Worm (Caenorhabditis elegans) whole organism, late embryonic: ENCODE data around the gene mars-1.

Experiments used
- C38D4.7 ChIP-seq: fragments of 200-800 bp; sonication (Bioruptor generic); optimal IDR thresholded peaks from 2 replicates; lab custom pipeline; 2018; ENCODE audit warnings: mild to moderate bottlenecking, missing genetic modification characterization, moderate library complexity, missing compliant biosample characterization
- F13H6.1 ChIP-seq: sonication (generic microtip); optimal IDR thresholded peaks from 2 replicates; lab custom pipeline; 2016; ENCODE audit warnings: missing genetic modification characterization, missing compliant biosample characterization
- T23F11.4 ChIP-seq: fragments of 200-800 bp; sonication (Bioruptor generic); optimal IDR thresholded peaks from 2 replicates; lab custom pipeline; 2018; ENCODE audit warnings: mild to moderate bottlenecking, missing genetic modification characterization, missing compliant biosample characterization
- Y22D7AL.16 ChIP-seq: sonication (generic microtip); optimal IDR thresholded peaks from 2 replicates; lab custom pipeline; 2016; ENCODE audit warnings: missing genetic modification characterization, missing compliant biosample characterization
- ahr-1 ChIP-seq: sonication (generic microtip); optimal IDR thresholded peaks from 2 replicates; lab custom pipeline; 2016; ENCODE audit warnings: missing genetic modification characterization, missing compliant biosample characterization
- ama-1 ChIP-seq: fragments of 150-350 bp; optimal IDR thresholded peaks from 2 replicates; lab custom pipeline; 2014
- ceh-14 ChIP-seq: sonication (generic microtip); optimal IDR thresholded peaks from 2 replicates; lab custom pipeline; 2016; ENCODE audit warnings: missing genotype, missing genetic modification characterization, missing compliant biosample characterization
- ceh-19 ChIP-seq: fragments of 200-800 bp; sonication (Bioruptor generic); optimal IDR thresholded peaks from 2 replicates; lab custom pipeline; 2018; ENCODE audit warnings: mild to moderate bottlenecking, missing genetic modification characterization, missing compliant biosample characterization
- ceh-2 ChIP-seq: sonication (generic microtip); optimal IDR thresholded peaks from 2 replicates; lab custom pipeline; 2016; ENCODE audit warnings: missing genotype, missing genetic modification characterization, missing compliant biosample characterization
- ceh-22 ChIP-seq: sonication (generic microtip); optimal IDR thresholded peaks from 2 replicates; lab custom pipeline; 2017; ENCODE audit warnings: missing biosample characterization, missing genetic modification characterization
- ceh-30 ChIP-seq: fragments of 150-350 bp; optimal IDR thresholded peaks from 2 replicates; lab custom pipeline; 2014; ENCODE audit warnings: missing biosample characterization, missing genetic modification characterization
- ceh-45 ChIP-seq: fragments of 200-800 bp; sonication (Bioruptor generic); IDR thresholded peaks from 2 replicates; pipeline ENCODE4 v1.3.6; 2022; ENCODE audit warnings: missing genetic modification reagents, missing genetic modification characterization, missing compliant biosample characterization
- ceh-6 ChIP-seq: fragments of 200-800 bp; sonication (Bioruptor generic); optimal IDR thresholded peaks from 2 replicates; lab custom pipeline; 2018; ENCODE audit warnings: mild to moderate bottlenecking, missing genetic modification characterization, missing compliant biosample characterization
- ceh-9 ChIP-seq: sonication (generic microtip); optimal IDR thresholded peaks from 2 replicates; lab custom pipeline; 2016; ENCODE audit warnings: mild to moderate bottlenecking, missing genetic modification characterization, inconsistent platforms, missing compliant biosample characterization
- che-1 ChIP-seq: sonication (generic microtip); optimal IDR thresholded peaks from 2 replicates; lab custom pipeline; 2016; ENCODE audit warnings: mild to moderate bottlenecking, missing genetic modification characterization, missing compliant biosample characterization
- dve-1 ChIP-seq: sonication (generic microtip); optimal IDR thresholded peaks from 2 replicates; lab custom pipeline; 2017; ENCODE audit warnings: antibody characterized with exemption, mild to moderate bottlenecking, missing genetic modification characterization, missing compliant biosample characterization
- eyg-1 ChIP-seq: sonication (generic microtip); optimal IDR thresholded peaks from 2 replicates; lab custom pipeline; 2016; ENCODE audit warnings: missing genotype, missing genetic modification characterization, missing compliant biosample characterization
- fkh-10 ChIP-seq: fragments of 150-350 bp; optimal IDR thresholded peaks from 2 replicates; lab custom pipeline; 2014; ENCODE audit warnings: missing biosample characterization, missing genetic modification reagents, missing genetic modification characterization
- gmeb-2 ChIP-seq: sonication (generic microtip); optimal IDR thresholded peaks from 2 replicates; lab custom pipeline; 2016; ENCODE audit warnings: missing genetic modification characterization, inconsistent platforms, missing compliant biosample characterization
- hlh-13 ChIP-seq: fragments of 200-800 bp; sonication (Bioruptor generic); optimal IDR thresholded peaks from 2 replicates; lab custom pipeline; 2018; ENCODE audit warnings: mild to moderate bottlenecking, missing genetic modification characterization, missing compliant biosample characterization
- hlh-15 ChIP-seq: sonication (generic microtip); optimal IDR thresholded peaks from 2 replicates; lab custom pipeline; 2016; ENCODE audit warnings: missing genetic modification characterization, missing compliant biosample characterization
- hlh-30 ChIP-seq: sonication (generic microtip); optimal IDR thresholded peaks from 2 replicates; lab custom pipeline; 2017; ENCODE audit warnings: antibody characterized with exemption, missing genetic modification characterization, missing compliant biosample characterization; ENCODE audit not compliant: insufficient read depth
- hlh-6 ChIP-seq: sonication (generic microtip); optimal IDR thresholded peaks from 2 replicates; lab custom pipeline; 2016; ENCODE audit warnings: missing genotype, missing genetic modification characterization, missing compliant biosample characterization
- hlh-8 ChIP-seq: sonication (generic microtip); optimal IDR thresholded peaks from 2 replicates; lab custom pipeline; 2016; ENCODE audit warnings: missing genotype, missing genetic modification characterization, missing compliant biosample characterization
- madf-2 ChIP-seq: sonication (generic microtip); optimal IDR thresholded peaks from 2 replicates; lab custom pipeline; 2017; ENCODE audit warnings: missing genetic modification characterization, missing compliant biosample characterization
- mec-3 ChIP-seq: sonication (generic microtip); optimal IDR thresholded peaks from 2 replicates; lab custom pipeline; 2016; ENCODE audit warnings: borderline replicate concordance, missing genetic modification characterization, missing compliant biosample characterization
- nhr-11 ChIP-seq: fragments of 150-350 bp; optimal IDR thresholded peaks from 2 replicates; lab custom pipeline; 2014; ENCODE audit warnings: missing biosample characterization, missing genetic modification characterization
- npax-4 ChIP-seq: sonication (generic microtip); optimal IDR thresholded peaks from 2 replicates; lab custom pipeline; 2016; ENCODE audit warnings: missing genetic modification characterization, missing compliant biosample characterization
- odd-2 ChIP-seq: sonication (generic microtip); optimal IDR thresholded peaks from 2 replicates; lab custom pipeline; 2017; ENCODE audit warnings: antibody characterized with exemption, mild to moderate bottlenecking, missing genetic modification characterization, missing compliant biosample characterization
- pat-9 ChIP-seq: fragments of 200-800 bp; sonication (Bioruptor generic); optimal IDR thresholded peaks from 2 replicates; lab custom pipeline; 2018; ENCODE audit warnings: mild to moderate bottlenecking, missing genetic modification characterization, moderate library complexity, missing compliant biosample characterization
- pax-1 ChIP-seq: fragments of 150-350 bp; optimal IDR thresholded peaks from 2 replicates; lab custom pipeline; 2014; ENCODE audit warnings: missing biosample characterization, missing genetic modification characterization
- pha-4 ChIP-seq: fragments of 150-350 bp; optimal IDR thresholded peaks from 2 replicates; lab custom pipeline; 2018; ENCODE audit warnings: missing biosample characterization, missing genetic modification reagents, missing genetic modification characterization
- pqm-1 ChIP-seq: sonication (generic microtip); optimal IDR thresholded peaks from 2 replicates; lab custom pipeline; 2016; ENCODE audit warnings: missing genetic modification characterization, missing compliant biosample characterization
- pros-1 ChIP-seq: fragments of 150-350 bp; optimal IDR thresholded peaks from 2 replicates; lab custom pipeline; 2014; ENCODE audit warnings: missing biosample characterization, missing genetic modification reagents, missing genetic modification characterization
- ref-2 ChIP-seq: sonication (generic microtip); optimal IDR thresholded peaks from 2 replicates; lab custom pipeline; 2016; ENCODE audit warnings: missing genetic modification characterization, missing compliant biosample characterization
- sdc-2 ChIP-seq: sonication (generic microtip); optimal IDR thresholded peaks from 2 replicates; lab custom pipeline; 2016; ENCODE audit warnings: missing genotype, missing genetic modification characterization, missing compliant biosample characterization
- sox-2 ChIP-seq: fragments of 200-800 bp; sonication (Bioruptor generic); IDR thresholded peaks from 2 replicates; pipeline ENCODE4 v1.3.6; 2022; ENCODE audit warnings: missing genetic modification reagents, missing genetic modification characterization, missing compliant biosample characterization
- sox-4 ChIP-seq: sonication (generic microtip); optimal IDR thresholded peaks from 2 replicates; lab custom pipeline; 2017; ENCODE audit warnings: mild to moderate bottlenecking, missing genetic modification characterization, inconsistent platforms, missing compliant biosample characterization
- syd-9 ChIP-seq: sonication (generic microtip); optimal IDR thresholded peaks from 2 replicates; lab custom pipeline; 2016; ENCODE audit warnings: mild to moderate bottlenecking, missing genetic modification characterization, moderate library complexity, missing compliant biosample characterization
- tbx-2 ChIP-seq: sonication (generic microtip); optimal IDR thresholded peaks from 2 replicates; lab custom pipeline; 2016; ENCODE audit warnings: missing genetic modification characterization, missing compliant biosample characterization
- tbx-7 ChIP-seq: sonication (generic microtip); optimal IDR thresholded peaks from 2 replicates; lab custom pipeline; 2016; ENCODE audit warnings: missing genotype, missing genetic modification characterization, missing compliant biosample characterization
- unc-3 ChIP-seq, 2 experiments: fragments of 200-800 bp in 1 of 2; sonication (Bioruptor generic) in 1 of 2; sonication (generic microtip) in 1 of 2; conservative IDR thresholded peaks in 1 of 2; optimal IDR thresholded peaks in 1 of 2; 2 replicates each; pipeline versions ENCODE4 v1.3.6 to Lab custom; 2016 to 2022; ENCODE audit warnings: missing compliant biosample characterization in 2 of 2, missing genetic modification characterization in 2 of 2, missing genetic modification reagents in 1 of 2
- unc-42 ChIP-seq: sonication (generic microtip); optimal IDR thresholded peaks from 2 replicates; lab custom pipeline; 2016; ENCODE audit warnings: missing genotype, missing genetic modification characterization, missing compliant biosample characterization
- unc-55 ChIP-seq: sonication (generic microtip); optimal IDR thresholded peaks from 2 replicates; lab custom pipeline; 2017; ENCODE audit warnings: missing biosample characterization, missing genetic modification reagents, missing genetic modification characterization
- unc-86 ChIP-seq: sonication (generic microtip); optimal IDR thresholded peaks from 2 replicates; lab custom pipeline; 2016; ENCODE audit warnings: missing genetic modification characterization, missing compliant biosample characterization

Gene mars-1

ce11 chrIV:11635437-11636408, at the start of gene mars-1 (continued):
- TF ChIP-seq sox-2 (GFP tag; lab: Robert Waterston, UW), result no peak
- no peak for TF ChIP-seq ceh-22
- no peak for TF ChIP-seq ama-1 (lab: Kevin White, UChicago)
- TF ChIP-seq hlh-30 (tag; lab: Kevin White, UChicago), result no peak
- no peak for TF ChIP-seq pha-4 (tag; lab: Kevin White, UChicago)
- TF ChIP-seq F13H6.1 (tag; lab: Kevin White, UChicago), result peak; percentile 72
- TF ChIP-seq ceh-19, result peak; percentile 21
- no peak for TF ChIP-seq pat-9 (tag; lab: Kevin White, UChicago)
- peak; percentile 64 for TF ChIP-seq pqm-1 (tag; lab: Kevin White, UChicago)
- peak; percentile 51 for TF ChIP-seq hlh-8 (tag; lab: Kevin White, UChicago)
- TF ChIP-seq ceh-9 (tag; lab: Kevin White, UChicago), result no peak
- TF ChIP-seq odd-2 (tag; lab: Kevin White, UChicago), result no peak
- TF ChIP-seq tbx-2, result peak; percentile 80
- TF ChIP-seq Y22D7AL.16 (tag; lab: Kevin White, UChicago), result no peak
- no peak for TF ChIP-seq sdc-2 (tag; lab: Kevin White, UChicago)
- TF ChIP-seq pax-1, result no peak
- TF ChIP-seq dve-1, result no peak
- TF ChIP-seq mec-3, result peak; percentile 49

- TF ChIP-seq ceh-22 (no peak), ceh-19 (no peak), fkh-10 (no peak), nhr-11 (tag; lab: Kevin White, UChicago) (no peak), mec-3 (no peak), ceh-45 (GFP tag; lab: Robert Waterston, UW) (no peak), sox-4 (tag; lab: Kevin White, UChicago) (no peak)
Observed at ce11 chrIV:11681905-11682304, 46.6 kb upstream of the mars-1 start, which contains the start of gene ZK792.4. Gene ZK792.4, minus strand, starts transcription at chrIV:11682005.

- TF ChIP-seq ceh-6 (GFP tag; lab: Kevin White, UChicago) (no peak), pros-1 (tag; lab: Kevin White, UChicago) (no peak), hlh-6 (no peak), unc-86 (tag; lab: Kevin White, UChicago) (no peak), ceh-2 (tag; lab: Kevin White, UChicago) (no peak), ceh-14 (tag; lab: Kevin White, UChicago) (no peak), unc-42 (tag; lab: Kevin White, UChicago) (no peak), syd-9 (tag; lab: Kevin White, UChicago) (no peak), odd-2 (tag; lab: Kevin White, UChicago) (no peak), eyg-1 (tag; lab: Kevin White, UChicago) (no peak)
Observed at ce11 chrIV:11676054-11676453, 40.8 kb upstream of the mars-1 start, which contains the start of gene inx-9. Gene inx-9, plus strand, starts transcription at chrIV:11676354.

ce11 chrIV:11673543-11673942, 38.3 kb upstream of the mars-1 start, which contains the start of gene inx-8:
Gene inx-8, plus strand, starts transcription at chrIV:11673843.
- no peak for TF ChIP-seq eyg-1 (tag; lab: Kevin White, UChicago)
- TF ChIP-seq tbx-2, result no peak
- TF ChIP-seq ceh-30 (tag; lab: Kevin White, UChicago), result no peak
- TF ChIP-seq odd-2 (tag; lab: Kevin White, UChicago), result no peak
- no peak for TF ChIP-seq che-1
- no peak for TF ChIP-seq hlh-13 (GFP tag; lab: Kevin White, UChicago)
- no peak for TF ChIP-seq unc-55
- TF ChIP-seq ref-2 (tag; lab: Kevin White, UChicago), result no peak
- no peak for TF ChIP-seq npax-4 (tag; lab: Kevin White, UChicago)
- no peak for TF ChIP-seq hlh-15
- TF ChIP-seq gmeb-2, result no peak
- no peak for TF ChIP-seq sox-4 (tag; lab: Kevin White, UChicago)
- no peak for TF ChIP-seq Y22D7AL.16 (tag; lab: Kevin White, UChicago)
- TF ChIP-seq sox-2 (GFP tag; lab: Robert Waterston, UW), result no peak
- no peak for TF ChIP-seq C38D4.7 (GFP tag; lab: Kevin White, UChicago)
- TF ChIP-seq madf-2 (tag; lab: Kevin White, UChicago), result no peak
- no peak for TF ChIP-seq ahr-1 (tag; lab: Kevin White, UChicago)
- no peak for TF ChIP-seq T23F11.4 (GFP tag; lab: Kevin White, UChicago)
- TF ChIP-seq unc-3 (GFP tag; conservative IDR thresholded peaks at IDR 0.05; lab: Robert Waterston, UW), result no peak
- TF ChIP-seq unc-3 (tag; optimal IDR thresholded peaks at IDR 0.05; lab: Kevin White, UChicago), result no peak
- TF ChIP-seq tbx-7 (tag; lab: Kevin White, UChicago), result no peak
